Worm (Caenorhabditis elegans): ENCODE data around the gene aqp-11.

aqp-11 gene

DNA sequence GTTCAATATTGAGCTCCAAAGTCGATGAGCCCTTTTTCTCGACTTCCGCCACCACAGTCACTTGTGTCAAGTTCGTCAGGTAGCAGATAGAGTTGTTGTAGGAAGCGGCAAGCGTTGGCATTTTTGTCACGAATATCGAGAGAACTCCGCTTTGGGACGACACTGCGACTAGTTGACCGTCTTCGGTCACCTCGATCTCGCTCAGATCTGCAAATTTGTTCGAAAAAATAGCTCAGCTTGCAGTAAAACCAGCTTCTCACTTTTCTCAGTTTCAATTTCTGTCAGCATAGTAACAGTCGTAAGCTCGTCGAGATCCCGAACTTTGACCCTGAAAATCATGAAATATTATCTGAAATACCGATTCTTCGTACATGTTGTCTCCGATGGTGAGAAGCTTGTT lies 11.2 kb downstream of the aqp-11 start:
- TF ChIP-seq unc-62 (GFP tag; optimal IDR thresholded peaks at IDR 0.05 in 1 of 2): peak in 1 of 2 experiments; percentile 95
- no peak for TF ChIP-seq unc-62 (tag; optimal IDR thresholded peaks at IDR 0.05)
- no peak for TF ChIP-seq skn-1 (tag; optimal IDR thresholded peaks at IDR 0.05)

DNA sequence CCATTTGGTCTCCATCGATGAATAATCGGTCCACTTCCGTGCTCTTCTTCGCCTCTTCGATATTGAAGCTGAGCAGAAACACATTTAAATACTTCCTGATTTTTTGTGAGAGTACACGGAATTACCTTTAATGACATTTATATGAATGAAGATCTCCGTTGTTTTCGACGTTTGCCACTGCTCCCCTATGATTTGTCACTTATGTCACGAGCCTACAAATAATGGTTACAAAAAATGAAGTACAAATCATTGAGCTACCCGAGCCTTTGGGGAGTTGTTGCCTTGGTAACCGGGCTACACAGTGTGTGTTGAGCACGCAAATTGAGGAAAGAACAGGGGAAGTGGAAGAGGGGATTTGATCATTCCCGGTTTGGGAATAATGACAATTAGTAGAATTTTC lies 13.2 kb downstream of the aqp-11 start, which contains the start of gene dyf-2:
dyf-2 (minus strand) TSS at position 137 of the 400 bp plus-strand sequence.
- TF ChIP-seq nhr-41 (GFP tag; IDR thresholded peaks at IDR 0.05) (no peak), hlh-30 (tag; optimal IDR thresholded peaks at IDR 0.05; ENCODE audit: insufficient read depth) (no peak), unc-62 (GFP tag; optimal IDR thresholded peaks at IDR 0.05 in 1 of 2) (no peak), unc-62 (tag; optimal IDR thresholded peaks at IDR 0.05) (no peak)

DNA sequence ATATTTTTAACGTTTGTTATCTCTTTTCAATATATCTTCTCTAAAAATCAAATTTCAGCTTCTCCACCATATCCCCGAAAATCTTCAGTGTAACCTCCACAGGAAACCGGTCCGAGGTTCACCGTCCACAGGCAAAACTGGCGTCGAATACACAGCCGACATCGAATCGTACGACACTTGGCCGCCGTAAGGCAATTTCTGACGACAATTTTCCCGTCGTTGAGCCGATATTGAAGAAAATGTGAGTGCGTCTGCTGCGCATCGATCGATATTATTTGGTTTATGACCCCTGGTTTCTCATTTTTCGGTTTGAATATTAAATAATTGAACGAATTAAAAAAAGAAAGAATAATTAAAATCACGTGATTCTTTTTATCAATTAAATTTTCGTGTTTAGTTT lies 14.1 kb downstream of the aqp-11 start, which contains the start of gene cul-2:
cul-2 (plus strand) TSS at position 59 of the 400 bp plus-strand sequence.
- no peak for TF ChIP-seq F37D6.2 (tag; optimal IDR thresholded peaks at IDR 0.05)
- TF ChIP-seq hif-1 (tag; optimal IDR thresholded peaks at IDR 0.05): no peak
- no peak for TF ChIP-seq nhr-41 (GFP tag; IDR thresholded peaks at IDR 0.05)
- peak in 1 of 2 experiments; percentile 75 for TF ChIP-seq unc-62 (GFP tag; optimal IDR thresholded peaks at IDR 0.05 in 1 of 2)
- TF ChIP-seq unc-62 (tag; optimal IDR thresholded peaks at IDR 0.05): no peak
- TF ChIP-seq Y105C5A.15 (GFP tag; IDR thresholded peaks at IDR 0.05): no peak
- no peak for TF ChIP-seq nhr-42 (GFP tag; IDR thresholded peaks at IDR 0.05)
- TF ChIP-seq daf-8 (GFP tag; IDR thresholded peaks at IDR 0.05): no peak
- TF ChIP-seq snpc-4 (tag; optimal IDR thresholded peaks at IDR 0.05): no peak
- TF ChIP-seq lin-38 (GFP tag; IDR thresholded peaks at IDR 0.05): no peak
- no peak for TF ChIP-seq ztf-7 (tag; optimal IDR thresholded peaks at IDR 0.05)
- no peak for TF ChIP-seq ceh-44 (GFP tag; IDR thresholded peaks at IDR 0.05)
- TF ChIP-seq madf-5 (GFP tag; IDR thresholded peaks at IDR 0.05): no peak
- TF ChIP-seq madf-9 (GFP tag; conservative IDR thresholded peaks at IDR 0.05): no peak
- TF ChIP-seq daf-19 (GFP tag; conservative IDR thresholded peaks at IDR 0.05): no peak
- peak; percentile 46 for TF ChIP-seq mes-2 (tag; optimal IDR thresholded peaks at IDR 0.05; ENCODE audit: poor library complexity, severe bottlenecking)
- TF ChIP-seq hlh-30 (tag; optimal IDR thresholded peaks at IDR 0.05; ENCODE audit: insufficient read depth): peak; percentile 66
- TF ChIP-seq nhr-6 (tag; optimal IDR thresholded peaks at IDR 0.05): peak; percentile 23
- no peak for TF ChIP-seq sdz-12 (GFP tag; optimal IDR thresholded peaks at IDR 0.05)
- no peak for TF ChIP-seq ceh-28 (tag; optimal IDR thresholded peaks at IDR 0.05)
- TF ChIP-seq jun-1 (tag; optimal IDR thresholded peaks at IDR 0.05): no peak
- no peak for TF ChIP-seq lin-29 (GFP tag; IDR thresholded peaks at IDR 0.05)
- no peak for TF ChIP-seq set-16 (GFP tag; IDR thresholded peaks at IDR 0.05)
- TF ChIP-seq zip-2 (tag; optimal IDR thresholded peaks at IDR 0.05): no peak
- peak; percentile 1 for TF ChIP-seq lin-13 (GFP tag; optimal IDR thresholded peaks at IDR 0.05)
- no peak for TF ChIP-seq nhr-237 (tag; optimal IDR thresholded peaks at IDR 0.05)
- no peak for TF ChIP-seq mxl-3 (GFP tag; optimal IDR thresholded peaks at IDR 0.05)
- peak; percentile 22 for TF ChIP-seq aha-1 (tag)
- peak in 1 of 2 experiments; percentile 34 for TF ChIP-seq lsy-2 (tag; optimal IDR thresholded peaks at IDR 0.05)
- TF ChIP-seq ces-1 (GFP tag; optimal IDR thresholded peaks at IDR 0.05): no peak
- TF ChIP-seq hmg-1.1 (GFP tag; IDR thresholded peaks at IDR 0.05): no peak
- TF ChIP-seq dmd-9 (GFP tag; IDR thresholded peaks at IDR 0.05): no peak
- TF ChIP-seq nhr-11 (tag; optimal IDR thresholded peaks at IDR 0.05): no peak
- no peak for TF ChIP-seq zfp-3 (GFP tag; conservative IDR thresholded peaks at IDR 0.05)
- TF ChIP-seq unc-39 (tag; optimal IDR thresholded peaks at IDR 0.05): no peak
- TF ChIP-seq php-3 (GFP tag; IDR thresholded peaks at IDR 0.05): no peak

DNA sequence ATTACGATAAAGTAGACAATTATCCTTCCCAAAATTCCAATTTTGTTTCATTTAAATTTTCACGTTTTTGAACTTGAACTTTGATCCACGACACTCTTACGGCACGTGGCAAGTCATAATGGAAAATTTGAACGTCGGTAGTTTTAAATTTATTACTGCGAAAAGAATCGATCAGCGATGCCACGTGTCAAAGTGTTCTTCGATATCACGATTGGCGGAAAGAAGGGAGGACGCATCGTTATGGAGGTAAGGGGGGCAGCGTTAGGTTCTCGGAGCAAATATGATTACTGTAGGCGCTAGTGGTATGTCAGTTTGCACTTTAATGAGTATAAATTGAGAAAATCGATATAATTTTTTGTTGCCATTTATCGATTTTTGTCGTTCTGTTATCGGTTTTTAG lies 19.5 kb downstream of the aqp-11 start, which contains the start of gene cyn-2:
cyn-2 (plus strand) TSS at position 114 of the 400 bp plus-strand sequence.
- TF ChIP-seq daf-19 (GFP tag; conservative IDR thresholded peaks at IDR 0.05): 0 out of 2 replicates have a peak, but pooled peaks have one; percentile 8
- no peak for TF ChIP-seq hlh-11 (tag; optimal IDR thresholded peaks at IDR 0.05)
- TF ChIP-seq mes-2 (tag; optimal IDR thresholded peaks at IDR 0.05; ENCODE audit: poor library complexity, severe bottlenecking): peak; percentile 38
- no peak for TF ChIP-seq nhr-102 (tag; optimal IDR thresholded peaks at IDR 0.05)
- no peak for TF ChIP-seq ceh-20 (GFP tag; IDR thresholded peaks at IDR 0.05)
- TF ChIP-seq hmg-1.1 (GFP tag; IDR thresholded peaks at IDR 0.05): no peak
- TF ChIP-seq ZK337.2 (GFP tag; IDR thresholded peaks at IDR 0.05): no peak
- no peak for TF ChIP-seq ces-1 (GFP tag; optimal IDR thresholded peaks at IDR 0.05)
- TF ChIP-seq pqm-1 (tag; optimal IDR thresholded peaks at IDR 0.05): no peak
- no peak for TF ChIP-seq egl-43 (GFP tag; IDR thresholded peaks at IDR 0.05)
- no peak for TF ChIP-seq ceh-44 (GFP tag; IDR thresholded peaks at IDR 0.05)
- no peak for TF ChIP-seq jun-1 (tag; optimal IDR thresholded peaks at IDR 0.05)
- no peak for TF ChIP-seq nhr-6 (tag; optimal IDR thresholded peaks at IDR 0.05)
- no peak for TF ChIP-seq nhr-48 (tag; optimal IDR thresholded peaks at IDR 0.05)
- no peak for TF ChIP-seq T20F7.1 (GFP tag; optimal IDR thresholded peaks at IDR 0.05)
- TF ChIP-seq aly-2 (tag; optimal IDR thresholded peaks at IDR 0.05): no peak

Data from whole organism, L4 larva.